Worm (Caenorhabditis elegans) whole organism, mixed stage, embryonic: Measurements from ENCODE around the gene fard-1.

ENCODE experiments used
- blmp-1 ChIP-seq: fragments of 150-350 bp; optimal IDR thresholded peaks from 2 replicates; lab custom pipeline; 2014; ENCODE audit warnings: missing biosample characterization, missing genetic modification characterization
- ceh-43 ChIP-seq: fragments of 200-800 bp; sonication (Bioruptor generic); optimal IDR thresholded peaks from 2 replicates; lab custom pipeline; 2018; ENCODE audit warnings: mild to moderate bottlenecking, missing genetic modification characterization, moderate library complexity, missing compliant biosample characterization
- ceh-83 ChIP-seq: fragments of 200-800 bp; sonication (Bioruptor generic); optimal IDR thresholded peaks from 2 replicates; lab custom pipeline; 2018; ENCODE audit warnings: mild to moderate bottlenecking, missing genetic modification characterization, missing compliant biosample characterization
- mls-2 ChIP-seq: sonication (generic microtip); optimal IDR thresholded peaks from 2 replicates; lab custom pipeline; 2016; ENCODE audit warnings: mild to moderate bottlenecking, missing genetic modification characterization, moderate library complexity, missing compliant biosample characterization
- nhr-2 ChIP-seq: fragments of 150-350 bp; optimal IDR thresholded peaks from 2 replicates; lab custom pipeline; 2014; ENCODE audit warnings: missing biosample characterization, missing genetic modification characterization
- nhr-237 ChIP-seq: fragments of 150-350 bp; optimal IDR thresholded peaks from 2 replicates; lab custom pipeline; 2014; ENCODE audit warnings: missing biosample characterization, missing genetic modification characterization
- snpc-4 ChIP-seq: fragments of 150-350 bp; optimal IDR thresholded peaks from 2 replicates; lab custom pipeline; 2014; ENCODE audit warnings: missing biosample characterization, missing genetic modification characterization
- sptf-1 ChIP-seq: sonication (generic microtip); optimal IDR thresholded peaks from 2 replicates; lab custom pipeline; 2017; ENCODE audit warnings: mild to moderate bottlenecking, missing genetic modification characterization, moderate library complexity, missing compliant biosample characterization
- ztf-11 ChIP-seq: fragments of 150-350 bp; optimal IDR thresholded peaks from 2 replicates; lab custom pipeline; 2014; ENCODE audit warnings: missing biosample characterization, missing genetic modification characterization

ce11 chrX:2978100-2978499 is 44.9 kb downstream of the fard-1 start:
- no peak for TF ChIP-seq sptf-1 (tag; lab: Kevin White, UChicago)
- TF ChIP-seq nhr-237, result no peak
- TF ChIP-seq ceh-43 (GFP tag; lab: Kevin White, UChicago), result no peak
- TF ChIP-seq ceh-83 (GFP tag; lab: Kevin White, UChicago), result no peak
- no peak for TF ChIP-seq ztf-11
- TF ChIP-seq blmp-1 (tag; lab: Kevin White, UChicago), result no peak
- no peak for TF ChIP-seq nhr-2
- TF ChIP-seq mls-2, result no peak
- no peak for TF ChIP-seq snpc-4
